Worm (Caenorhabditis elegans): ENCODE results near the gene sqv-3.
A peak's percentile ranks its signal among the peaks of the same experiment; 100 is the strongest.

sqv-3 gene

ce11 chrIII:9789083-9789482 is 8.9 kb upstream of the sqv-3 start:
- TF ChIP-seq C34B4.2 (tag; optimal IDR thresholded peaks at IDR 0.05) (no peak), efl-1 (optimal IDR thresholded peaks at IDR 0.05) (no peak), efl-1 (GFP tag; optimal IDR thresholded peaks at IDR 0.05 in 1 of 2) (peak in 1 of 2 experiments; percentile 51)

DNA sequence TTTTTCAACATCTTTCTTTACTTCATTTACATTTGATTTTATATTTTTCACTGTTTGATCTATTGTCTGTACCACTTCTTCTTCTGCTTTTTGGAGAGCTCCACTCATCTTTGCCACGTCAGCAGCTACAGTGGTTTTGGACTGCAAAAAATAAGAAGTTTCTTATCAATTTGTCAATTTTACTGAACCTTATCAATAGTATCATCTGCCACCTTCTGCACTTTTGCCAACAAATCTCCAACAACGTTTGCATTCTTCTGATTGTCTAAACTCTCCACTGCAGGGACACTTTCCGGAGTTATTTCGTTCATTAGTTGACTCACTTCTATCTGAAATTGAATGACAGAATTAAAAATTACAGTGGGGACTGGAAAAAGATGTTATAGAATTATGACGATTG is 6.6 kb upstream of the sqv-3 start:
- TF ChIP-seq snu-23 (GFP tag; optimal IDR thresholded peaks at IDR 0.05) (no peak), lin-39 (tag; optimal IDR thresholded peaks at IDR 0.05) (no peak), fkh-8 (tag; optimal IDR thresholded peaks at IDR 0.05) (no peak), lin-15B (tag; optimal IDR thresholded peaks at IDR 0.05) (no peak), elt-2 (tag; optimal IDR thresholded peaks at IDR 0.05) (peak; percentile 56), lin-35 (GFP tag; optimal IDR thresholded peaks at IDR 0.05) (peak in 1 of 2 experiments; percentile 15), Y116A8C.19 (tag; optimal IDR thresholded peaks at IDR 0.05; ENCODE audit: borderline replicate concordance) (no peak)

ce11 chrIII:9783133-9783590 is 3.0 kb upstream of the sqv-3 start:
- TF ChIP-seq snpc-4 (tag; optimal IDR thresholded peaks at IDR 0.05): no peak
- no peak for TF ChIP-seq pqm-1 (tag; optimal IDR thresholded peaks at IDR 0.05)
- TF ChIP-seq ceh-88 (GFP tag; IDR thresholded peaks at IDR 0.05): no peak
- TF ChIP-seq nhr-90 (tag; optimal IDR thresholded peaks at IDR 0.05; ENCODE audit: poor library complexity): peak; percentile 36
- no peak for TF ChIP-seq rnt-1 (tag; optimal IDR thresholded peaks at IDR 0.05)
- TF ChIP-seq lin-35 (GFP tag; optimal IDR thresholded peaks at IDR 0.05): peak in 1 of 2 experiments; percentile 4
- peak; percentile 33 for TF ChIP-seq ama-1 (optimal IDR thresholded peaks at IDR 0.05)
- peak; percentile 23 for TF ChIP-seq nhr-85 (tag)
- TF ChIP-seq snu-23 (GFP tag; optimal IDR thresholded peaks at IDR 0.05): peak; percentile 9
- TF ChIP-seq ztf-4 (tag; optimal IDR thresholded peaks at IDR 0.05): peak; percentile 43
- TF ChIP-seq fkh-10 (GFP tag; optimal IDR thresholded peaks at IDR 0.05): no peak
- peak; percentile 33 for TF ChIP-seq nhr-47 (tag; optimal IDR thresholded peaks at IDR 0.05)
- peak; percentile 32 for TF ChIP-seq nhr-71 (tag; optimal IDR thresholded peaks at IDR 0.05)
- TF ChIP-seq aly-2 (tag; optimal IDR thresholded peaks at IDR 0.05): peak; percentile 51
- peak in 1 of 6 experiments; percentile 16 for TF ChIP-seq elt-3 (tag; optimal IDR thresholded peaks at IDR 0.05)
- no peak for TF ChIP-seq sup-37 (GFP tag; optimal IDR thresholded peaks at IDR 0.05)
- TF ChIP-seq nhr-20 (tag; optimal IDR thresholded peaks at IDR 0.05): peak; percentile 6
- TF ChIP-seq nhr-84 (tag; optimal IDR thresholded peaks at IDR 0.05): no peak
- peak in 1 of 2 experiments; percentile 37 for TF ChIP-seq lsy-2 (tag; optimal IDR thresholded peaks at IDR 0.05)
- peak in 1 of 2 experiments; percentile 7 for TF ChIP-seq efl-1 (optimal IDR thresholded peaks at IDR 0.05)
- no peak for TF ChIP-seq efl-1 (GFP tag; optimal IDR thresholded peaks at IDR 0.05 in 1 of 2)
- TF ChIP-seq tlp-1 (tag; optimal IDR thresholded peaks at IDR 0.05): no peak
- peak; percentile 37 for TF ChIP-seq nhr-19 (GFP tag; conservative IDR thresholded peaks at IDR 0.05)
- peak; percentile 19 for TF ChIP-seq elt-2 (tag; optimal IDR thresholded peaks at IDR 0.05)

- TF ChIP-seq nhr-47 (tag; optimal IDR thresholded peaks at IDR 0.05) (no peak), efl-1 (optimal IDR thresholded peaks at IDR 0.05) (no peak), efl-1 (GFP tag; optimal IDR thresholded peaks at IDR 0.05 in 1 of 2) (peak in 1 of 2 experiments; percentile 93), tlp-1 (tag; optimal IDR thresholded peaks at IDR 0.05) (no peak)
Measured at ce11 chrIII:9782483-9783081, 2.4 kb upstream of the sqv-3 start, which contains the start of gene R10E11.6. Gene R10E11.6, plus strand, starts transcription at chrIII:9783006.

ce11 chrIII:9782011-9782436 is 1.9 kb upstream of the sqv-3 start, which contains the start of gene vha-2:
Gene vha-2, plus strand, starts transcription at chrIII:9782164.
- no peak for TF ChIP-seq C34B4.2 (tag; optimal IDR thresholded peaks at IDR 0.05)
- TF ChIP-seq alr-1 (tag; optimal IDR thresholded peaks at IDR 0.05; ENCODE audit: borderline replicate concordance): peak; percentile 93
- TF ChIP-seq ceh-63 (GFP tag; optimal IDR thresholded peaks at IDR 0.05): peak; percentile 8
- TF ChIP-seq lin-35 (GFP tag; optimal IDR thresholded peaks at IDR 0.05): peak in 1 of 2 experiments; percentile 13
- no peak for TF ChIP-seq nhr-28 (tag; optimal IDR thresholded peaks at IDR 0.05)
- peak; percentile 80 for TF ChIP-seq nhr-85 (tag)
- peak; percentile 32 for TF ChIP-seq nhr-71 (tag; optimal IDR thresholded peaks at IDR 0.05)
- TF ChIP-seq pag-3 (tag; optimal IDR thresholded peaks at IDR 0.05; ENCODE audit: borderline replicate concordance, insufficient read depth): no peak
- TF ChIP-seq sup-37 (GFP tag; optimal IDR thresholded peaks at IDR 0.05): no peak
- 0 out of 2 replicates have a peak, but pooled peaks have one; percentile 10 for TF ChIP-seq grh-1 (GFP tag; IDR thresholded peaks at IDR 0.05)
- TF ChIP-seq aly-2 (tag; optimal IDR thresholded peaks at IDR 0.05): peak; percentile 60
- TF ChIP-seq unc-98 (GFP tag; IDR thresholded peaks at IDR 0.05): no peak
- TF ChIP-seq hlh-4 (tag; optimal IDR thresholded peaks at IDR 0.05): no peak

Measured in whole organism, L1 larva.